Worm (Caenorhabditis elegans): ENCODE measurements around the gene C25F6.8.

ce11 chrX:5489538-5489937 is 41.5 kb downstream of the C25F6.8 start, which contains the start of gene F55D1.1:
- TF ChIP-seq ztf-11 (tag; optimal IDR thresholded peaks at IDR 0.05) (no peak), nhr-28 (tag; optimal IDR thresholded peaks at IDR 0.05) (no peak), unc-62 (GFP tag; optimal IDR thresholded peaks at IDR 0.05) (no peak), elt-3 (tag; optimal IDR thresholded peaks at IDR 0.05) (no peak), elt-1 (tag; optimal IDR thresholded peaks at IDR 0.05; ENCODE audit: borderline replicate concordance, insufficient read depth) (no peak), lsy-2 (tag; optimal IDR thresholded peaks at IDR 0.05) (no peak), lin-13 (tag; optimal IDR thresholded peaks at IDR 0.05) (no peak), nhr-76 (tag; optimal IDR thresholded peaks at IDR 0.05) (no peak), zip-8 (tag; optimal IDR thresholded peaks at IDR 0.05) (no peak)
